Worm (Caenorhabditis elegans) whole organism, L4/young adult: ENCODE results near the gene gtf-2H5.

ENCODE experiments used
- W03F9.2 ChIP-seq: fragments of 150-350 bp; optimal IDR thresholded peaks from 2 replicates; lab custom pipeline; 2014; ENCODE audit warnings: missing biosample characterization, missing genetic modification characterization
- him-1 ChIP-seq: sonication (generic microtip); optimal IDR thresholded peaks from 2 replicates; lab custom pipeline; 2016; ENCODE audit warnings: missing genotype, missing genetic modification reagents, missing genetic modification characterization, missing compliant biosample characterization

ce11 chrIII:598687-599086 is 21.3 kb upstream of the gtf-2H5 start, which contains the start of gene Y55B1AR.2:
- TF ChIP-seq W03F9.2 (tag; lab: Kevin White, UChicago) (no peak), him-1 (tag; lab: Kevin White, UChicago) (no peak)
